Fruit fly (Drosophila melanogaster) whole organism, embryonic: ENCODE data around the gene lark.
A peak's percentile ranks its signal among the peaks of the same experiment; 100 is the strongest.

Experiments used
- Blimp-1 ChIP-seq: fragments of 200-800 bp; sonication (Bioruptor generic); optimal IDR thresholded peaks from 3 replicates; lab custom pipeline; 2018; ENCODE audit warnings: missing biosample characterization, missing genetic modification characterization, mild to moderate bottlenecking, moderate library complexity, missing genetic modification reagents
- CG10209 ChIP-seq: fragments of 200-800 bp; sonication (Bioruptor generic); optimal IDR thresholded peaks from 3 replicates; lab custom pipeline; 2017; ENCODE audit warnings: missing biosample characterization, mild to moderate bottlenecking, missing genetic modification characterization, missing genetic modification reagents
- CG11247 ChIP-seq: fragments of 200-800 bp; sonication (Bioruptor generic); IDR thresholded peaks from 2 replicates; pipeline ENCODE4 v1.3.6; 2022; ENCODE audit warnings: missing biosample characterization, missing genetic modification characterization
- CG11695 ChIP-seq: fragments of 200-800 bp; sonication (Bioruptor generic); IDR thresholded peaks from 3 replicates; pipeline ENCODE4 v1.3.6; 2022; ENCODE audit warnings: missing biosample characterization, missing genetic modification characterization
- CG13287 ChIP-seq: fragments of 200-800 bp; sonication (Bioruptor generic); IDR thresholded peaks from 2 replicates; pipeline ENCODE4 v1.3.6; 2022; ENCODE audit warnings: missing biosample characterization, missing genetic modification characterization; ENCODE audit not compliant: partially characterized antibody
- CG15011 ChIP-seq: fragments of 200-800 bp; sonication (Bioruptor generic); optimal IDR thresholded peaks from 3 replicates; lab custom pipeline; 2018; ENCODE audit warnings: missing biosample characterization, mild to moderate bottlenecking, missing genetic modification characterization
- CG15269 ChIP-seq: fragments of 200-800 bp; sonication (Bioruptor generic); optimal IDR thresholded peaks from 2 replicates; lab custom pipeline; 2018; ENCODE audit warnings: missing biosample characterization, mild to moderate bottlenecking, missing genetic modification characterization, moderate library complexity
- CG16813 ChIP-seq: fragments of 200-800 bp; sonication (Bioruptor generic); IDR thresholded peaks from 3 replicates; pipeline ENCODE4 v1.3.6; 2022; ENCODE audit warnings: missing biosample characterization, missing genetic modification characterization; ENCODE audit not compliant: partially characterized antibody
- CG16815 ChIP-seq: fragments of 200-800 bp; sonication (Bioruptor generic); optimal IDR thresholded peaks from 3 replicates; lab custom pipeline; 2017; ENCODE audit warnings: missing biosample characterization, mild to moderate bottlenecking, missing genetic modification characterization
- CG16863 ChIP-seq: fragments of 200-800 bp; sonication (Bioruptor generic); optimal IDR thresholded peaks from 3 replicates; lab custom pipeline; 2016; ENCODE audit warnings: missing biosample characterization, missing genetic modification characterization
- CG17385 ChIP-seq: fragments of 200-800 bp; sonication (Bioruptor generic); optimal IDR thresholded peaks from 3 replicates; lab custom pipeline; 2018; ENCODE audit warnings: missing biosample characterization, mild to moderate bottlenecking, missing genetic modification characterization
- CG1832 ChIP-seq: fragments of 200-800 bp; sonication (Bioruptor generic); optimal IDR thresholded peaks from 2 replicates; lab custom pipeline; 2017; ENCODE audit warnings: missing biosample characterization, mild to moderate bottlenecking, missing genetic modification characterization, inconsistent platforms
- CG18619 ChIP-seq: fragments of 200-800 bp; sonication (Bioruptor generic); optimal IDR thresholded peaks from 3 replicates; lab custom pipeline; 2017; ENCODE audit warnings: missing biosample characterization, mild to moderate bottlenecking, missing genetic modification characterization
- CG2116 ChIP-seq: fragments of 200-800 bp; sonication (Bioruptor generic); optimal IDR thresholded peaks from 3 replicates; lab custom pipeline; 2018; ENCODE audit warnings: missing biosample characterization, mild to moderate bottlenecking, missing genetic modification characterization
- CG34376 ChIP-seq: fragments of 200-800 bp; sonication (Bioruptor generic); optimal IDR thresholded peaks from 2 replicates; lab custom pipeline; 2018; ENCODE audit warnings: missing biosample characterization, mild to moderate bottlenecking, missing genetic modification characterization
- CG3838 ChIP-seq: fragments of 200-800 bp; sonication (Bioruptor generic); optimal IDR thresholded peaks from 3 replicates; lab custom pipeline; 2016; ENCODE audit warnings: missing biosample characterization, missing genetic modification characterization
- CG4730 ChIP-seq: fragments of 200-800 bp; sonication (Bioruptor generic); IDR thresholded peaks from 2 replicates; pipeline ENCODE4 v1.3.6; 2022; ENCODE audit warnings: missing biosample characterization, missing genetic modification characterization
- CG7987 ChIP-seq: fragments of 200-800 bp; sonication (Bioruptor generic); optimal IDR thresholded peaks from 2 replicates; lab custom pipeline; 2018; ENCODE audit warnings: missing biosample characterization, mild to moderate bottlenecking, missing genetic modification characterization, moderate library complexity
- CG8290 ChIP-seq, 3 experiments: fragments of 200-800 bp; sonication (Bioruptor generic); optimal IDR thresholded peaks; 2 replicates each; lab custom pipeline; 2016 to 2019; ENCODE audit warnings: missing biosample characterization in 3 of 3, missing genetic modification characterization in 3 of 3, mild to moderate bottlenecking in 2 of 3, moderate library complexity in 1 of 3
- CG8478 ChIP-seq: fragments of >200 bp; optimal IDR thresholded peaks from 2 replicates; lab custom pipeline; 2018
- CG9609 ChIP-seq: fragments of 200-800 bp; sonication (Bioruptor generic); optimal IDR thresholded peaks from 3 replicates; lab custom pipeline; 2016; ENCODE audit warnings: missing biosample characterization, missing genetic modification characterization
- CG9727 ChIP-seq: fragments of 200-800 bp; sonication (Bioruptor generic); optimal IDR thresholded peaks from 3 replicates; lab custom pipeline; 2017; ENCODE audit warnings: missing biosample characterization, mild to moderate bottlenecking, missing genetic modification characterization
- CrebB ChIP-seq: fragments of 200-800 bp; sonication (Bioruptor generic); optimal IDR thresholded peaks from 3 replicates; lab custom pipeline; 2018; ENCODE audit warnings: missing biosample characterization, mild to moderate bottlenecking, missing genetic modification characterization
- Dbx ChIP-seq: fragments of 200-800 bp; sonication (Bioruptor generic); IDR thresholded peaks from 3 replicates; pipeline ENCODE4 v1.3.6; 2022; ENCODE audit warnings: missing biosample characterization, missing genetic modification characterization
- Dref ChIP-seq: fragments of 200-800 bp; sonication (Bioruptor generic); IDR thresholded peaks from 2 replicates; pipeline ENCODE4 v1.3.6; 2022; ENCODE audit warnings: missing biosample characterization, missing genetic modification characterization
- Elba2 ChIP-seq: fragments of 200-800 bp; sonication (Bioruptor generic); optimal IDR thresholded peaks from 3 replicates; lab custom pipeline; 2016; ENCODE audit warnings: missing biosample characterization, missing genetic modification characterization
- Ets65A ChIP-seq: fragments of 200-800 bp; sonication (Bioruptor generic); peaks from one replicate; lab custom pipeline; 2016; ENCODE audit warnings: missing biosample characterization, missing genetic modification characterization
- H15 ChIP-seq: fragments of 200-800 bp; sonication (Bioruptor generic); IDR thresholded peaks from 3 replicates; pipeline ENCODE4 v1.3.6; 2022; ENCODE audit warnings: missing biosample characterization, missing genetic modification characterization
- HLH54F ChIP-seq: fragments of 200-800 bp; sonication (Bioruptor generic); optimal IDR thresholded peaks from 3 replicates; lab custom pipeline; 2016; ENCODE audit warnings: missing biosample characterization, missing genetic modification characterization
- Hr78 ChIP-seq, 2 experiments: fragments of 200-800 bp in 1 of 2; fragments of >200 bp in 1 of 2; sonication (Bioruptor generic) in 1 of 2; optimal IDR thresholded peaks; 2 replicates each; lab custom pipeline; 2017 to 2019; ENCODE audit warnings: missing biosample characterization in 2 of 2, missing genetic modification characterization in 2 of 2, mild to moderate bottlenecking in 1 of 2, moderate library complexity in 1 of 2
- NFAT ChIP-seq: fragments of 200-800 bp; sonication (Bioruptor generic); IDR thresholded peaks from 2 replicates; pipeline ENCODE4 v1.3.6; 2022; ENCODE audit warnings: missing biosample characterization, missing genetic modification characterization
- Nf-YB ChIP-seq: fragments of 200-800 bp; sonication (Bioruptor generic); optimal IDR thresholded peaks from 3 replicates; lab custom pipeline; 2019; ENCODE audit warnings: missing biosample characterization, mild to moderate bottlenecking, missing genetic modification characterization, moderate library complexity
- Stat92E ChIP-seq, 3 experiments: fragments of >200 bp in 2 of 3; fragments of 200-800 bp in 1 of 3; sonication (Bioruptor generic) in 1 of 3; optimal IDR thresholded peaks; 2 replicates each; lab custom pipeline; 2017 to 2019; ENCODE audit warnings: missing biosample characterization in 3 of 3, missing genetic modification characterization in 3 of 3, mild to moderate bottlenecking in 1 of 3, moderate library complexity in 1 of 3
- Vsx1 ChIP-seq: fragments of 200-800 bp; sonication (Bioruptor generic); optimal IDR thresholded peaks from 2 replicates; lab custom pipeline; 2017; ENCODE audit warnings: missing biosample characterization, mild to moderate bottlenecking, missing genetic modification characterization, missing genetic modification reagents
- Xrp1 ChIP-seq: fragments of 200-800 bp; sonication (Bioruptor generic); IDR thresholded peaks from 2 replicates; pipeline ENCODE4 v1.3.6; 2022; ENCODE audit warnings: missing biosample characterization, missing genetic modification characterization
- ase ChIP-seq: fragments of 200-800 bp; sonication (Bioruptor generic); IDR thresholded peaks from 3 replicates; pipeline ENCODE4 v1.3.6; 2022; ENCODE audit warnings: missing biosample characterization, missing genetic modification characterization
- bigmax ChIP-seq: fragments of 200-800 bp; sonication (Bioruptor generic); optimal IDR thresholded peaks from 2 replicates; lab custom pipeline; 2018; ENCODE audit warnings: missing biosample characterization, mild to moderate bottlenecking, missing genetic modification characterization
- dmrt11E ChIP-seq: fragments of 200-800 bp; sonication (Bioruptor generic); optimal IDR thresholded peaks from 3 replicates; lab custom pipeline; 2018; ENCODE audit warnings: missing biosample characterization, mild to moderate bottlenecking, missing genetic modification characterization, moderate library complexity
- exex ChIP-seq: fragments of 200-800 bp; sonication (Bioruptor generic); optimal IDR thresholded peaks from 4 replicates; lab custom pipeline; 2018; ENCODE audit warnings: missing biosample characterization, mild to moderate bottlenecking, missing genetic modification characterization, moderate library complexity
- gro ChIP-seq: fragments of 200-800 bp; sonication (Bioruptor generic); optimal IDR thresholded peaks from 2 replicates; lab custom pipeline; 2016; ENCODE audit warnings: missing biosample characterization, missing genetic modification characterization
- ham ChIP-seq: fragments of 200-800 bp; sonication (Bioruptor generic); IDR thresholded peaks from 2 replicates; pipeline ENCODE4 v1.3.6; 2022; ENCODE audit warnings: missing biosample characterization, missing genetic modification characterization
- onecut ChIP-seq: fragments of 200-800 bp; sonication (Bioruptor generic); IDR thresholded peaks from 2 replicates; pipeline ENCODE4 v1.3.6; 2022; ENCODE audit warnings: missing biosample characterization, missing genetic modification characterization
- pfk ChIP-seq: fragments of 200-800 bp; sonication (Bioruptor generic); optimal IDR thresholded peaks from 2 replicates; lab custom pipeline; 2018; ENCODE audit warnings: missing biosample characterization, mild to moderate bottlenecking, missing genetic modification characterization, moderate library complexity
- scrt ChIP-seq: fragments of 200-800 bp; sonication (Bioruptor generic); optimal IDR thresholded peaks from 2 replicates; lab custom pipeline; 2018; ENCODE audit warnings: missing biosample characterization, mild to moderate bottlenecking, missing genetic modification characterization, moderate library complexity
- sug ChIP-seq: fragments of 200-800 bp; optimal IDR thresholded peaks from 2 replicates; lab custom pipeline; 2019; ENCODE audit warnings: missing biosample characterization, mild to moderate bottlenecking, missing genetic modification characterization, moderate library complexity
- z ChIP-seq: fragments of 200-800 bp; sonication (Bioruptor generic); IDR thresholded peaks from 3 replicates; pipeline ENCODE4 v1.3.6; 2022; ENCODE audit warnings: missing biosample characterization, missing genetic modification characterization

lark gene

dm6 chr3L:7376830-7377229 is 37.8 kb downstream of the lark start (continued):
- TF ChIP-seq CG11695 (GFP tag; lab: Robert Waterston, UW) (no peak), CG7987 (GFP tag; lab: Kevin White, UChicago) (no peak), CG3838 (GFP tag; lab: Kevin White, UChicago) (no peak), HLH54F (no peak), Nf-YB (GFP tag; lab: Kevin White, UChicago) (no peak), Dref (GFP tag; lab: Robert Waterston, UW) (no peak), ham (GFP tag; lab: Robert Waterston, UW) (no peak), Xrp1 (GFP tag; lab: Robert Waterston, UW) (no peak), sug (peak; percentile 29), CG1832 (GFP tag; lab: Kevin White, UChicago) (no peak), CG15011 (GFP tag; lab: Kevin White, UChicago) (no peak), z (no peak), Blimp-1 (GFP tag; lab: Kevin White, UChicago) (no peak), gro (GFP tag; lab: Kevin White, UChicago) (no peak), CG34376 (GFP tag; lab: Kevin White, UChicago) (peak; percentile 36)
- TF ChIP-seq, all 482 proteins: peak for 5

- TF ChIP-seq Dbx (0 out of 3 replicates have a peak, but pooled peaks have one; percentile 16), exex (tag; lab: Kevin White, UChicago) (peak; percentile 4), scrt (GFP tag; lab: Kevin White, UChicago) (no peak), Stat92E (GFP tag; optimal IDR thresholded peaks at IDR 0.05; lab: Kevin White, UChicago) (no peak), sug (peak; percentile 30), NFAT (GFP tag; lab: Robert Waterston, UW) (no peak)
Measured at dm6 chr3L:7380395-7380794, 41.3 kb downstream of the lark start.

- TF ChIP-seq CrebB (tag; lab: Kevin White, UChicago) (peak; percentile 2), CG11247 (0 out of 2 replicates have a peak, but pooled peaks have one; percentile 7), CG8290 (GFP tag; optimal IDR thresholded peaks at IDR 0.05; lab: Kevin White, UChicago) (peak; percentile 45), CG8290 (tag; optimal IDR thresholded peaks at IDR 0.05; lab: Kevin White, UChicago) (peak in 1 of 2 experiments; percentile 4), CG16815 (GFP tag; lab: Kevin White, UChicago) (peak; percentile 19), CG10209 (GFP tag; lab: Kevin White, UChicago) (peak; percentile 53), CG15269 (tag; lab: Kevin White, UChicago) (peak; percentile 59), CG16863 (peak; percentile 21), Elba2 (GFP tag; lab: Kevin White, UChicago) (no peak), CG13287 (GFP tag; lab: Robert Waterston, UW) (peak; percentile 92), dmrt11E (tag; lab: Kevin White, UChicago) (peak; percentile 70), pfk (GFP tag; lab: Kevin White, UChicago) (peak; percentile 26), CG8478 (lab: Kevin White, UChicago) (no peak), CG2116 (GFP tag; lab: Kevin White, UChicago) (peak; percentile 88), onecut (GFP tag; lab: Robert Waterston, UW) (no peak), scrt (GFP tag; lab: Kevin White, UChicago) (peak; percentile 55), Hr78 (GFP tag; optimal IDR thresholded peaks at IDR 0.05; lab: Kevin White, UChicago) (no peak), ase (0 out of 3 replicates have a peak, but pooled peaks have one; percentile 42), bigmax (peak; percentile 25), H15 (GFP tag; lab: Robert Waterston, UW) (0 out of 3 replicates have a peak, but pooled peaks have one; percentile 46), Vsx1 (peak; percentile 26), CG18619 (peak; percentile 48), CG17385 (GFP tag; lab: Kevin White, UChicago) (no peak), Ets65A (GFP tag; lab: Kevin White, UChicago) (peak; percentile 96), CG4730 (GFP tag; lab: Robert Waterston, UW) (no peak), CG9727 (GFP tag; lab: Kevin White, UChicago) (peak; percentile 73), CG16813 (peak; percentile 91), gro (GFP tag; lab: Kevin White, UChicago) (no peak), CG9609 (peak; percentile 20)
Measured at dm6 chr3L:7381359-7381976, 42.4 kb downstream of the lark start, which contains the start of the genes SMSr and smid. SMSr (minus strand) TSS chr3L:7381474. smid (plus strand) TSS chr3L:7381614.
